Fruit fly (Drosophila melanogaster): ENCODE results near the gene CG7910.
"Not testable (repeated sequence)": the region's sequence is repeated elsewhere in the genome, so short reads cannot be mapped to it uniquely, and the experiment has no call there.

DNA sequence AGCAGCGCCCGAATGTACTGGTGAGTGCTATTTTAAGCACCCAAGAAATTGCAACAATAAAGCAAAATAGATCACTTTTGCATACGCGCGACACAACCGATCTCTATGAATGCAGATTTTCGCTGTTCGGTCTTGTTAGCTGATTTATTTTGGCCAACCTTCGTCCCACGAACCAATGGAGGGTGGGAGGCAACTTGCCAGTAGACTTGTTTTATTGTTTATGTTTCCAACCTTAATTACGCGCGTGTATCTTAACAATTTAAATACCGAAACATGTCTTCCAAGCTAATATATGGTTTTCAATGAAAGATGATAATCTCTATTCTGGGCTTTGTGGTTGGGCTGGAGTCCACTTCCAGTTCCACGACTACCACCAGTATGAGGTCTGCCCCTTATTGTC is 38.2 kb upstream of the CG7910 start, which contains the start of gene CG43618:
- not testable (repeated sequence) for TF ChIP-seq Lpt (GFP tag; optimal IDR thresholded peaks at IDR 0.05); CG3032 (tag; optimal IDR thresholded peaks at IDR 0.05); Smox (GFP tag; optimal IDR thresholded peaks at IDR 0.05); esn (GFP tag; optimal IDR thresholded peaks at IDR 0.05); lz (GFP tag; optimal IDR thresholded peaks at IDR 0.05); spab (GFP tag; optimal IDR thresholded peaks at IDR 0.05); CG32006 (GFP tag; optimal IDR thresholded peaks at IDR 0.05); CG6792 (GFP tag; optimal IDR thresholded peaks at IDR 0.05); CG6854 (GFP tag; optimal IDR thresholded peaks at IDR 0.05); CG16779 (tag; optimal IDR thresholded peaks at IDR 0.05); CG11294 (GFP tag; IDR thresholded peaks at IDR 0.05)
